Fruit fly (Drosophila melanogaster): ENCODE measurements around the gene Hel89B.
A peak's percentile ranks its signal among the peaks of the same experiment; 100 is the strongest.

Hel89B gene

DNA sequence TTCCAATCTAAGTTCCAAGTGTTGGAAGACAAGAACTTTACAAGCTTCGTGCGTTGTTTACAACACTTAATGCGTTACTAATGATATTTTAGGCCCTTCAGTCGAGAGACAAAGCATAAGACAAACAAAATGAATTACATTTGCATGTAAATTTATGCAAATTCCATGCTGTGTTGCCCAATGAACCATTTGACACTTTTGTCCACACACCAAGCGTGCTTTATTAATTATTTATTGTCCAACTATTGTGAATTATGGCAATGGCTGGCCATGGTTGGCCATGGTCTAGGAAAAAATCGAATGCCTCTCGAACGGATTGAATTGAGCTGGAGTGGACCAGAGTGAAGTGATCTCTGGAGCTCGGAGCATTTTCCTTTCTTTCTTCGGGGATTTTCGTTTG lies 45.0 kb upstream of the Hel89B start (continued):
- TF ChIP-seq knrl (GFP tag; IDR thresholded peaks at IDR 0.05; ENCODE audit: partially characterized antibody) (no peak), CG33213 (GFP tag; optimal IDR thresholded peaks at IDR 0.05) (no peak), CG34224 (GFP tag; IDR thresholded peaks at IDR 0.05; ENCODE audit: partially characterized antibody) (no peak), crp (GFP tag; optimal IDR thresholded peaks at IDR 0.05) (no peak), CG2116 (GFP tag; optimal IDR thresholded peaks at IDR 0.05) (no peak), CG12769 (tag; optimal IDR thresholded peaks at IDR 0.05) (peak; percentile 71), abd-A (tag; optimal IDR thresholded peaks at IDR 0.05) (peak; percentile 84), CG7839 (tag; optimal IDR thresholded peaks at IDR 0.05) (no peak), CG15011 (GFP tag; optimal IDR thresholded peaks at IDR 0.05) (no peak), CG7928 (GFP tag; optimal IDR thresholded peaks at IDR 0.05) (no peak), Myb (GFP tag; optimal IDR thresholded peaks at IDR 0.05) (no peak), B-H2 (GFP tag; optimal IDR thresholded peaks at IDR 0.05) (no peak), disco-r (GFP tag; optimal IDR thresholded peaks at IDR 0.05) (no peak), CG10366 (GFP tag; IDR thresholded peaks at IDR 0.05) (no peak)

DNA sequence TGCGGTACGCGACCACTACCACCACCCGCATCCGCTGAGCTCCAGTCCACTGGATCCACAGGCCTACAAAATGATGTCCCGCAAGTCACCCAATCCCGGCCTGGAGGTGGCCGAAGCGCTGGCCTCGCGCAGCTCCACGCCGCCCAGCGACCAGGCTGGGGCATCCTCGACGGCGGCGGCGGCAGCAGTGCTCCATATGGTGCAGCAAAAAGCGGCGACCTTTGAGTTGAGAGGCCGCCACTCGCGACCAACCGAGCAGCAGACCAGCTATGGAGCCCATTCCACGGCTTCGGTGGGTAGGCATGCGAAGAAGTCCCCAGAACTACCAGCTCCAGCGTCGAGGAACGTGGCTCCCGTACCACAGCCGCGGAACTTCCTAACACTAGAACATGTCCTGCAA lies 43.0 kb upstream of the Hel89B start:
- peak; percentile 54 for TF ChIP-seq Med (GFP tag)
- no peak for TF ChIP-seq gt (GFP tag; IDR thresholded peaks at IDR 0.05)
- peak; percentile 55 for TF ChIP-seq Ets65A (GFP tag)
- TF ChIP-seq CG1602 (GFP tag; optimal IDR thresholded peaks at IDR 0.05) = no peak
- 0 out of 2 replicates have a peak, but pooled peaks have one; percentile 23 for TF ChIP-seq sisA (GFP tag; IDR thresholded peaks at IDR 0.05)

DNA sequence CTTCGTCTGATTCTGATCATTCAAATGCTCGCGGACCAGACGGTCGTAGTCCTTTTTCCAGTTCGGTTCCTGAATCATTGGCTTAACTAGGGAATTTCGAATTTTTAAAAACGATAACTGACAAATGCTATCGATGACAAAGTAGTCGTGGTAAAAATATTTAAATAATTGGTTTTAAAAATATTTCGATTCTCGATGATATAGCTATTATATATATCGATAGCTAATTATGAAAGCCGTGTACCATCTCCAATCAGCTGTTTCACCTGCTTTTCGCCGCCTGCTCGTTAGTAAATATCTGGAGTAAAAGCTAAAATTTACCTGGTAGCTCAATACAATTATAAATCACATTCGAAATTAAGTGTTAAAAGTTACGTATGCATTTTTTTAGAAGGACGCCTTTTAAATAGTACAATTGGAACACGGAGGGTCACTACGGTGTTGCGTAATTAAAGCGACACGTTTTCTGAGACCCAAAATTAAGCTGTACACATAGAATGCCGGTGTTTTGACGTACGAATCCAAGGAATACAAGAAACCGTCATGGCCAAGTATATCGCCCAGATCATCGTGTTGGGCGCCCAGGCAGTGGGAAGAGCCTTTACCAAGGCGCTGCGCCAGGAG lies 39.4 kb upstream of the Hel89B start, which contains the start of the genes CG5478 and blp:
TSS of gene CG5478 (minus strand) at position 126 of the 624 bp plus-strand sequence.
TSS of gene blp (plus strand) at position 239 of the 624 bp plus-strand sequence.
- TF ChIP-seq CG42726 (GFP tag; IDR thresholded peaks at IDR 0.05; ENCODE audit: partially characterized antibody) (peak; percentile 33; the same call in 1 of the 2 replicates), CG13287 (GFP tag; IDR thresholded peaks at IDR 0.05; ENCODE audit: partially characterized antibody) (peak; percentile 98), Meics (GFP tag; optimal IDR thresholded peaks at IDR 0.05) (no peak), crp (GFP tag; optimal IDR thresholded peaks at IDR 0.05) (peak; percentile 66 to 94), Ets65A (GFP tag) (peak; percentile 3), Opbp (GFP tag; IDR thresholded peaks at IDR 0.05; ENCODE audit: partially characterized antibody) (peak; percentile 88), Med (GFP tag) (peak; percentile 72), CG2875 (GFP tag; optimal IDR thresholded peaks at IDR 0.05) (no peak), sd (tag; optimal IDR thresholded peaks at IDR 0.05) (peak; percentile 49), Dbx (GFP tag; IDR thresholded peaks at IDR 0.05) (no peak), CG12769 (tag; optimal IDR thresholded peaks at IDR 0.05) (peak; percentile 19), vnd (GFP tag; IDR thresholded peaks at IDR 0.05; ENCODE audit: partially characterized antibody) (peak; percentile 81), nerfin-2 (GFP tag; IDR thresholded peaks at IDR 0.05; ENCODE audit: partially characterized antibody) (peak; percentile 90), CG3995 (GFP tag; optimal IDR thresholded peaks at IDR 0.05) (peak; percentile 97), trem (tag; optimal IDR thresholded peaks at IDR 0.05) (peak; percentile 49), CG34422 (GFP tag; IDR thresholded peaks at IDR 0.05) (peak; percentile 34; the same call in 1 of the 3 replicates), Dp (GFP tag; optimal IDR thresholded peaks at IDR 0.05) (peak; percentile 88), hb (GFP tag; IDR thresholded peaks at IDR 0.05; ENCODE audit: partially characterized antibody) (peak; percentile 94), knrl (GFP tag; IDR thresholded peaks at IDR 0.05; ENCODE audit: partially characterized antibody) (peak; percentile 78), CG17829 (tag; optimal IDR thresholded peaks at IDR 0.05) (peak; percentile 21), CG2712 (tag; optimal IDR thresholded peaks at IDR 0.05) (peak; percentile 35), CG13894 (tag; optimal IDR thresholded peaks at IDR 0.05) (no peak), CG34224 (GFP tag; IDR thresholded peaks at IDR 0.05; ENCODE audit: partially characterized antibody) (peak; percentile 97), pzg (GFP tag; optimal IDR thresholded peaks at IDR 0.05) (peak; percentile 69), kni (GFP tag; optimal IDR thresholded peaks at IDR 0.05) (peak; percentile 26), CG14965 (GFP tag; optimal IDR thresholded peaks at IDR 0.05; ENCODE audit: borderline replicate concordance) (no peak), E2f2 (GFP tag; IDR thresholded peaks at IDR 0.05) (peak; percentile 93), Bgb (GFP tag; IDR thresholded peaks at IDR 0.05; ENCODE audit: partially characterized antibody) (peak; percentile 93), MESR4 (GFP tag; optimal IDR thresholded peaks at IDR 0.05) (peak; percentile 40), org-1 (GFP tag; optimal IDR thresholded peaks at IDR 0.05) (no peak), CG31441 (GFP tag; IDR thresholded peaks at IDR 0.05) (peak; percentile 46), YL-1 (GFP tag; optimal IDR thresholded peaks at IDR 0.05) (peak; percentile 50)
